Worm (Caenorhabditis elegans) whole organism, mixed stage, embryonic: ENCODE data around the gene acs-18.

Source experiments
- elt-1 ChIP-seq: sonication (generic microtip); optimal IDR thresholded peaks from 2 replicates; lab custom pipeline; 2017; ENCODE audit warnings: missing genetic modification characterization, mild to moderate bottlenecking, missing compliant biosample characterization, antibody characterized with exemption, moderate library complexity, borderline replicate concordance; ENCODE audit not compliant: insufficient read depth
- nhr-12 ChIP-seq: fragments of 150-350 bp; optimal IDR thresholded peaks from 2 replicates; lab custom pipeline; 2014; ENCODE audit warnings: missing biosample characterization, missing genetic modification characterization
- nhr-2 ChIP-seq: fragments of 150-350 bp; optimal IDR thresholded peaks from 2 replicates; lab custom pipeline; 2014; ENCODE audit warnings: missing biosample characterization, missing genetic modification characterization

- no peak for TF ChIP-seq nhr-2 (tag; lab: Kevin White, UChicago)
- no peak for TF ChIP-seq elt-1 (tag; lab: Kevin White, UChicago)
- no peak for TF ChIP-seq nhr-12 (tag; lab: Kevin White, UChicago)
Measured at ce11 chrIV:10294030-10294429, 19.4 kb downstream of the acs-18 start, which contains the start of gene R09E10.6.
